Fruit fly (Drosophila melanogaster): ENCODE data around the gene CG15385.

- peak; percentile 77 for TF ChIP-seq Pif1A (GFP tag; optimal IDR thresholded peaks at IDR 0.05)
- TF ChIP-seq CG8159 (tag; optimal IDR thresholded peaks at IDR 0.05), result peak; percentile 77
- peak; percentile 69 for TF ChIP-seq CG8301 (tag; optimal IDR thresholded peaks at IDR 0.05)
These were observed 14.1 kb upstream of the CG15385 start, which contains the start of the genes CG15387 and sau for dm6 chr2L:2226259-2227121.
